Worm (Caenorhabditis elegans): Measurements from ENCODE around the gene C32D5.7.

DNA sequence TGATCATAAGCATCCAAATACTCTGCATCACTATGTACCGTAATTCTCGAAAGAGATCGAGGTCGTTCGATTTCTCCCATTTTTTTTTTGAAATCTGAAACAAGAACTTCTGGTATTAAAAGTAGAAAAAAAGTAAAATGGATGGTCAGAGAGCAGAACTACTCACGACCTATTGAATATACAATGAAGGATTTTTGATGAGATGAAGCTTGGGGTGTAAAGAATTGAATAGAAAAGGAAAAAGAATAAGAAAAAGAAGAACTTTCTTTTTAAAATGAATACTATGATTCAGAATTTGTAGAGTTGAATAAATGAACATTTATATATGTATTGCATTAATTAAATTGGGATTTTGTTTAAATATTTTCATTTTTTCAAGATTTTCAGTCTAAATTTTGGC is 6.0 kb downstream of the C32D5.7 start, which contains the start of gene ttc-39B:
- TF ChIP-seq T22C8.4 (GFP tag; IDR thresholded peaks at IDR 0.05) (no peak), med-1 (GFP tag; optimal IDR thresholded peaks at IDR 0.05; ENCODE audit: insufficient read depth) (no peak), ztf-29 (GFP tag; IDR thresholded peaks at IDR 0.05) (no peak), flt-1 (GFP tag; IDR thresholded peaks at IDR 0.05) (no peak), ref-1 (GFP tag; conservative IDR thresholded peaks at IDR 0.05) (no peak), klf-2 (GFP tag; conservative IDR thresholded peaks at IDR 0.05) (no peak)
